Worm (Caenorhabditis elegans) whole organism, young adult: ENCODE results near the gene tig-3.

Source experiments
- B0019.2 ChIP-seq: fragments of 200-800 bp; sonication (Bioruptor generic); conservative IDR thresholded peaks from 2 replicates; pipeline ENCODE4 v1.3.6; 2022; ENCODE audit warnings: missing genetic modification reagents, missing genetic modification characterization, missing compliant biosample characterization
- B0261.1 ChIP-seq: sonication (generic microtip); optimal IDR thresholded peaks from 2 replicates; lab custom pipeline; 2016; ENCODE audit warnings: mild to moderate bottlenecking, missing genetic modification characterization, moderate library complexity, missing compliant biosample characterization
- F39B2.1 ChIP-seq: fragments of 200-800 bp; sonication (Bioruptor generic); IDR thresholded peaks from 2 replicates; pipeline ENCODE4 v1.3.6; 2022; ENCODE audit warnings: missing genetic modification reagents, missing genetic modification characterization, missing compliant biosample characterization
- Y67H2A.10 ChIP-seq: fragments of 200-800 bp; sonication (Bioruptor generic); conservative IDR thresholded peaks from 2 replicates; pipeline ENCODE4 v1.3.6; 2022; ENCODE audit warnings: missing genetic modification reagents, missing genetic modification characterization, missing compliant biosample characterization
- bed-2 ChIP-seq: fragments of 200-800 bp; sonication (Bioruptor generic); IDR thresholded peaks from 2 replicates; pipeline ENCODE4 v1.3.6; 2022; ENCODE audit warnings: missing genetic modification reagents, missing genetic modification characterization, missing compliant biosample characterization
- cebp-1 ChIP-seq, 2 experiments: fragments of 200-800 bp in 1 of 2; sonication (Bioruptor generic) in 1 of 2; sonication (generic microtip) in 1 of 2; IDR thresholded peaks in 1 of 2; optimal IDR thresholded peaks in 1 of 2; 2 replicates each; pipeline versions ENCODE4 v1.3.6 to Lab custom; 2017 to 2022; ENCODE audit warnings: missing compliant biosample characterization in 2 of 2, missing genetic modification characterization in 2 of 2, mild to moderate bottlenecking in 1 of 2, missing genetic modification reagents in 1 of 2, moderate library complexity in 1 of 2
- ceh-27 ChIP-seq: fragments of 200-800 bp; sonication (Bioruptor generic); optimal IDR thresholded peaks from 2 replicates; lab custom pipeline; 2018; ENCODE audit warnings: mild to moderate bottlenecking, missing genetic modification characterization, moderate library complexity, missing compliant biosample characterization
- chd-7 ChIP-seq: sonication (generic microtip); optimal IDR thresholded peaks from 2 replicates; lab custom pipeline; 2016; ENCODE audit warnings: mild to moderate bottlenecking, missing genetic modification characterization, moderate library complexity, missing compliant biosample characterization
- hsf-1 ChIP-seq: fragments of 200-800 bp; sonication (Bioruptor generic); IDR thresholded peaks from 2 replicates; pipeline ENCODE4 v1.3.6; 2022; ENCODE audit warnings: missing genetic modification reagents, missing genetic modification characterization, missing compliant biosample characterization
- nhr-80 ChIP-seq: sonication (generic microtip); optimal IDR thresholded peaks from 2 replicates; lab custom pipeline; 2016; ENCODE audit warnings: missing genetic modification characterization, missing compliant biosample characterization
- pha-4 ChIP-seq: fragments of 150-350 bp; sonication (generic microtip); optimal IDR thresholded peaks from 2 replicates; lab custom pipeline; 2014; ENCODE audit warnings: missing biosample characterization, missing genetic modification reagents, missing genetic modification characterization
- repo-1 ChIP-seq: sonication (generic microtip); optimal IDR thresholded peaks from 2 replicates; lab custom pipeline; 2017; ENCODE audit warnings: mild to moderate bottlenecking, missing genetic modification characterization, missing compliant biosample characterization
- zim-3 ChIP-seq: sonication (generic microtip); optimal IDR thresholded peaks from 2 replicates; lab custom pipeline; 2017; ENCODE audit warnings: mild to moderate bottlenecking, missing genetic modification characterization, moderate library complexity, missing compliant biosample characterization

DNA sequence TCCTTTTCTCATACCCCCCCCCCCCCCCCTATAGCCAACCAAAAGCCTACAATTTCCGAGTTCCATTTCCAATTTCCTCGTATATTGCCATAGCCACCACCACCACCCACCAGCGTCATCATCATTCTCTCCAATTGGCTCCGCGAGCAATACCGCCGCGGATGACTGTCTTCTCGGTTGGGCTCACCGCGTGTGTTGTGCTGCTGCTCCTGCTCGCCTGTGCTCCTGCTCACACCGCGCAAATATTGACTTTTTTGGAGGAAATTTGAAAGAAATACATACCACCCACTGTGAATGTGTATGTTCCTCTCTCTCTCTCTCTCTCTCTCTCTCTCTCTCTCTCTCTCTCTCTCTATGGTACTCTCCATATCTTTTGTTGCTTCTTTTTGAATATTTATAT is 13.0 kb upstream of the tig-3 start:
- TF ChIP-seq F39B2.1 (GFP tag; lab: Robert Waterston, UW) (no peak), repo-1 (tag; lab: Kevin White, UChicago) (no peak), cebp-1 (GFP tag; IDR thresholded peaks at IDR 0.05; lab: Robert Waterston, UW) (no peak), cebp-1 (tag; optimal IDR thresholded peaks at IDR 0.05; lab: Kevin White, UChicago) (no peak), B0261.1 (no peak), hsf-1 (GFP tag; lab: Robert Waterston, UW) (no peak), chd-7 (tag; lab: Kevin White, UChicago) (no peak), Y67H2A.10 (GFP tag; lab: Robert Waterston, UW) (no peak), bed-2 (GFP tag; lab: Robert Waterston, UW) (no peak), nhr-80 (no peak), pha-4 (tag; lab: Kevin White, UChicago) (no peak), zim-3 (tag; lab: Kevin White, UChicago) (no peak), ceh-27 (no peak), B0019.2 (GFP tag; lab: Robert Waterston, UW) (no peak)
